Fruit fly (Drosophila melanogaster): ENCODE measurements around the gene mtSSB.

Gene mtSSB

dm6 chr3R:16247027-16247426 is 42.0 kb upstream of the mtSSB start:
- TF ChIP-seq crol (GFP tag; IDR thresholded peaks at IDR 0.05) (0 out of 2 replicates have a peak, but pooled peaks have one; percentile 12), CG10462 (GFP tag; optimal IDR thresholded peaks at IDR 0.05) (no peak), Med (GFP tag) (peak; percentile 52), chinmo (GFP tag; IDR thresholded peaks at IDR 0.05; ENCODE audit: partially characterized antibody) (0 out of 4 replicates have a peak, but pooled peaks have one; percentile 59), zen (tag; optimal IDR thresholded peaks at IDR 0.05) (peak; percentile 21), corto (GFP tag; optimal IDR thresholded peaks at IDR 0.05) (no peak), fd64A (GFP tag; optimal IDR thresholded peaks at IDR 0.05) (no peak), CG6791 (GFP tag; IDR thresholded peaks at IDR 0.05; ENCODE audit: partially characterized antibody) (no peak), Ets65A (GFP tag) (peak; percentile 2), CG8478 (optimal IDR thresholded peaks at IDR 0.05) (peak; percentile 50), Blimp-1 (GFP tag; optimal IDR thresholded peaks at IDR 0.05) (peak; percentile 51)

- TF ChIP-seq cwo (GFP tag; optimal IDR thresholded peaks at IDR 0.05) (peak; percentile 54), abd-A (tag; optimal IDR thresholded peaks at IDR 0.05) (peak; percentile 36), chinmo (GFP tag; IDR thresholded peaks at IDR 0.05; ENCODE audit: partially characterized antibody) (peak; percentile 68; the same call in 1 of the 4 replicates), CG11695 (GFP tag; IDR thresholded peaks at IDR 0.05) (0 out of 3 replicates have a peak, but pooled peaks have one; percentile 32), Med (GFP tag) (peak; percentile 14), en (GFP tag; optimal IDR thresholded peaks at IDR 0.05) (no peak), sd (tag; optimal IDR thresholded peaks at IDR 0.05) (peak; percentile 73), CG8478 (optimal IDR thresholded peaks at IDR 0.05) (no peak), CG14441 (GFP tag; IDR thresholded peaks at IDR 0.05) (no peak), Ets65A (GFP tag) (peak; percentile 32), Adf1 (GFP tag; IDR thresholded peaks at IDR 0.05) (peak; percentile 95), Ptx1 (GFP tag; IDR thresholded peaks at IDR 0.05) (0 out of 2 replicates have a peak, but pooled peaks have one; percentile 8), zfh1 (GFP tag; IDR thresholded peaks at IDR 0.05) (no peak), slou (GFP tag; optimal IDR thresholded peaks at IDR 0.05) (no peak), CG4617 (GFP tag; optimal IDR thresholded peaks at IDR 0.05; ENCODE audit: borderline replicate concordance) (no peak), CHES-1-like (GFP tag; optimal IDR thresholded peaks at IDR 0.05) (no peak), Awh (GFP tag; IDR thresholded peaks at IDR 0.05) (0 out of 2 replicates have a peak, but pooled peaks have one; percentile 15), Deaf1 (tag; optimal IDR thresholded peaks at IDR 0.05) (peak; percentile 7), Bdp1 (GFP tag; optimal IDR thresholded peaks at IDR 0.05) (no peak), pros (GFP tag; optimal IDR thresholded peaks at IDR 0.05) (peak; percentile 42), nerfin-1 (tag; optimal IDR thresholded peaks at IDR 0.05) (peak; percentile 81), ind (GFP tag; optimal IDR thresholded peaks at IDR 0.05) (no peak), bowl (GFP tag; IDR thresholded peaks at IDR 0.05) (0 out of 2 replicates have a peak, but pooled peaks have one; percentile 10), CG3847 (GFP tag; IDR thresholded peaks at IDR 0.05) (0 out of 2 replicates have a peak, but pooled peaks have one; percentile 12), crol (GFP tag; IDR thresholded peaks at IDR 0.05) (peak; percentile 39; the same call in 1 of the 2 replicates), CG4360 (GFP tag; IDR thresholded peaks at IDR 0.05) (peak; percentile 48), Dref (GFP tag; IDR thresholded peaks at IDR 0.05) (no peak), ci (GFP tag; IDR thresholded peaks at IDR 0.05) (peak; percentile 58; the same call in 1 of the 3 replicates), Rx (GFP tag; IDR thresholded peaks at IDR 0.05) (no peak), Dbx (GFP tag; IDR thresholded peaks at IDR 0.05) (0 out of 3 replicates have a peak, but pooled peaks have one; percentile 29), CoRest (tag; optimal IDR thresholded peaks at IDR 0.05) (no peak), Bgb (GFP tag; IDR thresholded peaks at IDR 0.05; ENCODE audit: partially characterized antibody) (peak; percentile 29; the same call in 1 of the 2 replicates), CG1603 (tag; optimal IDR thresholded peaks at IDR 0.05) (no peak), sima (GFP tag; optimal IDR thresholded peaks at IDR 0.05) (no peak), zen (tag; optimal IDR thresholded peaks at IDR 0.05) (no peak), CG3838 (GFP tag; optimal IDR thresholded peaks at IDR 0.05) (no peak), hbn (GFP tag; IDR thresholded peaks at IDR 0.05; ENCODE audit: partially characterized antibody) (no peak), gfzf (GFP tag; optimal IDR thresholded peaks at IDR 0.05) (no peak), phol (tag; optimal IDR thresholded peaks at IDR 0.05) (no peak), D19A (tag; optimal IDR thresholded peaks at IDR 0.05) (peak; percentile 35)
Measured at dm6 chr3R:16245298-16246098, 40.4 kb upstream of the mtSSB start.

Data from whole organism, embryonic.